Fruit fly (Drosophila melanogaster): ENCODE data around the gene RpL22.

RpL22 gene

dm6 chrX:805907-806306 is 41.0 kb upstream of the RpL22 start, which contains the start of gene Sec22 (continued):
- TF ChIP-seq CG13775 (GFP tag; optimal IDR thresholded peaks at IDR 0.05) (no peak), ems (GFP tag; optimal IDR thresholded peaks at IDR 0.05) (no peak), CG2116 (GFP tag; optimal IDR thresholded peaks at IDR 0.05) (peak; percentile 37), CG12391 (tag; optimal IDR thresholded peaks at IDR 0.05) (no peak), Deaf1 (tag; optimal IDR thresholded peaks at IDR 0.05) (peak; percentile 1), CG14710 (tag; optimal IDR thresholded peaks at IDR 0.05) (peak; percentile 40), Myb (GFP tag; optimal IDR thresholded peaks at IDR 0.05) (peak; percentile 17), chm (GFP tag; IDR thresholded peaks at IDR 0.05) (peak; percentile 30; the same call in 1 of the 2 replicates), dan (GFP tag; IDR thresholded peaks at IDR 0.05) (no peak), Sry-δ (GFP tag; optimal IDR thresholded peaks at IDR 0.05) (peak; percentile 17), zf30C (GFP tag; optimal IDR thresholded peaks at IDR 0.05) (no peak), MESR4 (GFP tag; optimal IDR thresholded peaks at IDR 0.05) (peak; percentile 88), row (GFP tag; IDR thresholded peaks at IDR 0.05) (no peak), HLHmδ (GFP tag; optimal IDR thresholded peaks at IDR 0.05) (peak; percentile 29), Sin3A (optimal IDR thresholded peaks at IDR 0.05) (peak; percentile 36), nom (GFP tag; optimal IDR thresholded peaks at IDR 0.05) (peak; percentile 1), YL-1 (GFP tag; optimal IDR thresholded peaks at IDR 0.05) (peak; percentile 51), Dp (GFP tag; optimal IDR thresholded peaks at IDR 0.05) (peak; percentile 38), ssp (GFP tag; IDR thresholded peaks at IDR 0.05) (no peak), CG9727 (GFP tag; optimal IDR thresholded peaks at IDR 0.05) (no peak), CG17361 (GFP tag; IDR thresholded peaks at IDR 0.05) (0 out of 3 replicates have a peak, but pooled peaks have one; percentile 20), CG16813 (GFP tag; IDR thresholded peaks at IDR 0.05; ENCODE audit: partially characterized antibody) (no peak), ken (GFP tag; IDR thresholded peaks at IDR 0.05) (no peak), prd (optimal IDR thresholded peaks at IDR 0.05) (no peak), prd (GFP tag; IDR thresholded peaks at IDR 0.05) (no peak), p53 (GFP tag; optimal IDR thresholded peaks at IDR 0.05) (no peak), Opbp (GFP tag; IDR thresholded peaks at IDR 0.05; ENCODE audit: partially characterized antibody) (0 out of 3 replicates have a peak, but pooled peaks have one; percentile 24), CG15514 (GFP tag; optimal IDR thresholded peaks at IDR 0.05) (peak; percentile 43), gfzf (GFP tag; optimal IDR thresholded peaks at IDR 0.05) (peak; percentile 74), nerfin-1 (tag; optimal IDR thresholded peaks at IDR 0.05) (peak; percentile 4), kni (GFP tag; optimal IDR thresholded peaks at IDR 0.05) (no peak), CG16863 (GFP tag; optimal IDR thresholded peaks at IDR 0.05) (no peak), CG9797 (GFP tag; optimal IDR thresholded peaks at IDR 0.05) (peak; percentile 75), caup (GFP tag; optimal IDR thresholded peaks at IDR 0.05; ENCODE audit: severe bottlenecking) (peak; percentile 7), fd3F (GFP tag; optimal IDR thresholded peaks at IDR 0.05) (no peak), pzg (GFP tag; optimal IDR thresholded peaks at IDR 0.05) (peak; percentile 59), pita (GFP tag; optimal IDR thresholded peaks at IDR 0.05) (no peak), tgo (GFP tag; IDR thresholded peaks at IDR 0.05) (no peak), Six4 (GFP tag; optimal IDR thresholded peaks at IDR 0.05) (no peak), CG6689 (GFP tag; IDR thresholded peaks at IDR 0.05) (no peak), Xbp1 (GFP tag; optimal IDR thresholded peaks at IDR 0.05) (peak; percentile 66), Pdp1 (GFP tag; optimal IDR thresholded peaks at IDR 0.05) (no peak), C15 (GFP tag; IDR thresholded peaks at IDR 0.05) (no peak), CG15601 (tag; optimal IDR thresholded peaks at IDR 0.05) (peak; percentile 18), Meics (GFP tag; optimal IDR thresholded peaks at IDR 0.05) (peak; percentile 6), CG30020 (tag; optimal IDR thresholded peaks at IDR 0.05) (peak; percentile 21), gem (tag; optimal IDR thresholded peaks at IDR 0.05) (no peak), CG1603 (tag; optimal IDR thresholded peaks at IDR 0.05) (peak; percentile 54), Spps (tag; optimal IDR thresholded peaks at IDR 0.05) (no peak), phol (tag; optimal IDR thresholded peaks at IDR 0.05) (peak; percentile 31), Med (GFP tag) (peak; percentile 80)
